3 worm cellular contexts compared by ENCODE assay signal in the genomic region with DNA sequence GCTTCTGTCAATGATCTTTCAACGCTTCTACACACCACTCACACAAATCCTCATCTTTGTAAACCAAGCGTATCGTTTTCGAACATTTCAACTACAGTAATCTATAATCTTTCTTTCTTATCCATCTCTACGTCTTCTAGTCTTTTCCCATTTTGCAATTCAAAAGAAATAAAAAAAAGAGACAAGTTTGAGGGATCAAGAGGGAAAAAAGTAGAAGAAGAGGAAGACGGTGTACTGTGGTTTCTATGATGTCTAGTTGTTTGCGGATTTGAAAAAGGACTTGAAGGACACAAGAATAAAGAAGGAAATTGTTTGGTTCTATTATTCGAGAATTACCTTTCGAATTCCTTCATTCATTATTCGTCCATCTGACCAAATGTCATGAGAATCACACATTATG.
TF ChIP-seq lines count a peak whose summit lies in the region.

No protein-coding gene starts in this region.

TF ChIP-seq in whole organism, L1 larva, 84 proteins besides CTCF, POLR2A, EP300 and RAD21:
- TF ChIP-seq lsy-2 (tag; optimal IDR thresholded peaks at IDR 0.05; lab: Kevin White, UChicago): peak in 1 of 2 experiments; percentile 59
- TF ChIP-seq nhr-85 (tag; lab: Kevin White, UChicago): peak; percentile 89
- no peak for TF ChIP-seq hpl-2 (GFP tag; optimal IDR thresholded peaks at IDR 0.05; lab: Kevin White, UChicago)
- peak; percentile 68 for TF ChIP-seq lin-14 (GFP tag; optimal IDR thresholded peaks at IDR 0.05; lab: Kevin White, UChicago)
- TF ChIP-seq fkh-4 (tag; optimal IDR thresholded peaks at IDR 0.05; lab: Kevin White, UChicago; ENCODE audit: borderline replicate concordance): no peak
- no peak for TF ChIP-seq aha-1 (tag; optimal IDR thresholded peaks at IDR 0.05; lab: Kevin White, UChicago)
- TF ChIP-seq ama-1 (optimal IDR thresholded peaks at IDR 0.05; lab: Kevin White, UChicago): no peak
- no peak for TF ChIP-seq snpc-4 (tag; optimal IDR thresholded peaks at IDR 0.05; lab: Kevin White, UChicago)
- TF ChIP-seq egl-27 (tag; optimal IDR thresholded peaks at IDR 0.05; lab: Kevin White, UChicago): no peak
- no peak for TF ChIP-seq C16A3.4 (tag; optimal IDR thresholded peaks at IDR 0.05; lab: Kevin White, UChicago)
- TF ChIP-seq nhr-12 (tag; optimal IDR thresholded peaks at IDR 0.05; lab: Kevin White, UChicago): no peak
- peak in 2 of 6 experiments; percentile 6 to 40 for TF ChIP-seq elt-3 (tag; optimal IDR thresholded peaks at IDR 0.05; lab: Kevin White, UChicago)
- no peak for TF ChIP-seq nhr-76 (tag; optimal IDR thresholded peaks at IDR 0.05; lab: Kevin White, UChicago)
- no peak for TF ChIP-seq dpl-1 (GFP tag; optimal IDR thresholded peaks at IDR 0.05; lab: Kevin White, UChicago)
- TF ChIP-seq sptf-1 (tag; optimal IDR thresholded peaks at IDR 0.05; lab: Kevin White, UChicago): no peak
- peak; percentile 50 for TF ChIP-seq blmp-1 (tag; optimal IDR thresholded peaks at IDR 0.05; lab: Kevin White, UChicago)
- peak; percentile 42 for TF ChIP-seq snu-23 (GFP tag; optimal IDR thresholded peaks at IDR 0.05; lab: Kevin White, UChicago)
- peak; percentile 50 for TF ChIP-seq mep-1 (tag; optimal IDR thresholded peaks at IDR 0.05; lab: Kevin White, UChicago)
- no peak for TF ChIP-seq xbp-1 (tag; optimal IDR thresholded peaks at IDR 0.05; lab: Kevin White, UChicago)
- peak; percentile 26 for TF ChIP-seq nhr-20 (tag; optimal IDR thresholded peaks at IDR 0.05; lab: Kevin White, UChicago)

TF ChIP-seq in whole organism, L2 larva, 48 proteins besides CTCF, POLR2A, EP300 and RAD21:
- no peak for TF ChIP-seq nhr-23 (tag; optimal IDR thresholded peaks at IDR 0.05; lab: Kevin White, UChicago)
- TF ChIP-seq unc-39 (tag; optimal IDR thresholded peaks at IDR 0.05; lab: Kevin White, UChicago): no peak
- no peak for TF ChIP-seq snpc-4 (tag; optimal IDR thresholded peaks at IDR 0.05; lab: Kevin White, UChicago)
- no peak for TF ChIP-seq ceh-16 (tag; optimal IDR thresholded peaks at IDR 0.05; lab: Kevin White, UChicago)
- TF ChIP-seq nhr-25 (tag; optimal IDR thresholded peaks at IDR 0.05; lab: Kevin White, UChicago): peak; percentile 32
- no peak for TF ChIP-seq C34F6.9 (tag; optimal IDR thresholded peaks at IDR 0.05; lab: Kevin White, UChicago)

TF ChIP-seq in whole organism, L3 larva, 47 proteins besides CTCF, POLR2A, EP300 and RAD21:
- TF ChIP-seq nhr-25 (tag; optimal IDR thresholded peaks at IDR 0.05; lab: Kevin White, UChicago): peak; percentile 25
- no peak for TF ChIP-seq nhr-77 (tag; optimal IDR thresholded peaks at IDR 0.05; lab: Kevin White, UChicago)
